Fruit fly (Drosophila melanogaster) whole organism, embryonic: Measurements from ENCODE around the gene Pph13.
A peak's percentile ranks its signal among the peaks of the same experiment; 100 is the strongest.

ENCODE experiments used
- CG10654 ChIP-seq: fragments of 200-800 bp; sonication (Bioruptor generic); optimal IDR thresholded peaks from 2 replicates; lab custom pipeline; 2016; ENCODE audit warnings: missing biosample characterization, missing genetic modification characterization
- CG1233 ChIP-seq: fragments of 200-800 bp; sonication (Bioruptor generic); optimal IDR thresholded peaks from 4 replicates; lab custom pipeline; 2018; ENCODE audit warnings: missing biosample characterization, mild to moderate bottlenecking, missing genetic modification characterization
- CG12769 ChIP-seq: fragments of 200-800 bp; sonication (Bioruptor generic); optimal IDR thresholded peaks from 2 replicates; lab custom pipeline; 2019; ENCODE audit warnings: missing biosample characterization, mild to moderate bottlenecking, missing genetic modification characterization, moderate library complexity
- CG13123 ChIP-seq: fragments of 200-800 bp; sonication (Bioruptor generic); optimal IDR thresholded peaks from 2 replicates; lab custom pipeline; 2016; ENCODE audit warnings: missing biosample characterization, missing genetic modification characterization
- CG17612 ChIP-seq: fragments of 200-800 bp; sonication (Bioruptor generic); IDR thresholded peaks from 2 replicates; pipeline ENCODE4 v1.3.6; 2022; ENCODE audit warnings: missing biosample characterization, missing genetic modification characterization
- CG1832 ChIP-seq: fragments of 200-800 bp; sonication (Bioruptor generic); optimal IDR thresholded peaks from 2 replicates; lab custom pipeline; 2017; ENCODE audit warnings: missing biosample characterization, mild to moderate bottlenecking, missing genetic modification characterization, inconsistent platforms
- CG31441 ChIP-seq: fragments of 200-800 bp; sonication (Bioruptor generic); IDR thresholded peaks from 2 replicates; pipeline ENCODE4 v1.3.6; 2022; ENCODE audit warnings: missing biosample characterization, missing genetic modification characterization
- CG32532 ChIP-seq: fragments of 200-800 bp; sonication (Bioruptor generic); IDR thresholded peaks from 2 replicates; pipeline ENCODE4 v1.3.6; 2022; ENCODE audit warnings: missing biosample characterization, missing genetic modification characterization
- CG4707 ChIP-seq: fragments of 200-800 bp; sonication (Bioruptor generic); optimal IDR thresholded peaks from 2 replicates; lab custom pipeline; 2018; ENCODE audit warnings: missing biosample characterization, mild to moderate bottlenecking, missing genetic modification characterization, moderate library complexity
- CG6654 ChIP-seq: fragments of 200-800 bp; sonication (Bioruptor generic); optimal IDR thresholded peaks from 2 replicates; lab custom pipeline; 2017; ENCODE audit warnings: missing biosample characterization, mild to moderate bottlenecking, missing genetic modification characterization
- CG7745 ChIP-seq: fragments of 200-800 bp; sonication (Bioruptor generic); optimal IDR thresholded peaks from 2 replicates; lab custom pipeline; 2018; ENCODE audit warnings: missing biosample characterization, mild to moderate bottlenecking, missing genetic modification characterization, moderate library complexity
- CG7963 ChIP-seq: fragments of 200-800 bp; sonication (Bioruptor generic); IDR thresholded peaks from 3 replicates; pipeline ENCODE4 v1.3.6; 2022; ENCODE audit warnings: missing biosample characterization, missing genetic modification characterization; ENCODE audit not compliant: partially characterized antibody
- CG9797 ChIP-seq: fragments of 200-800 bp; sonication (Bioruptor generic); optimal IDR thresholded peaks from 3 replicates; lab custom pipeline; 2018; ENCODE audit warnings: missing biosample characterization, mild to moderate bottlenecking, missing genetic modification characterization
- Deaf1 ChIP-seq: fragments of 200-800 bp; optimal IDR thresholded peaks from 3 replicates; lab custom pipeline; 2019; ENCODE audit warnings: missing biosample characterization, mild to moderate bottlenecking, missing genetic modification characterization, moderate library complexity
- Dp ChIP-seq: fragments of 200-800 bp; sonication (Bioruptor generic); optimal IDR thresholded peaks from 2 replicates; lab custom pipeline; 2018; ENCODE audit warnings: missing biosample characterization, mild to moderate bottlenecking, missing genetic modification characterization, moderate library complexity
- Dref ChIP-seq: fragments of 200-800 bp; sonication (Bioruptor generic); IDR thresholded peaks from 2 replicates; pipeline ENCODE4 v1.3.6; 2022; ENCODE audit warnings: missing biosample characterization, missing genetic modification characterization
- Ets65A ChIP-seq: fragments of 200-800 bp; sonication (Bioruptor generic); peaks from one replicate; lab custom pipeline; 2016; ENCODE audit warnings: missing biosample characterization, missing genetic modification characterization
- Hey ChIP-seq: fragments of 200-800 bp; sonication (Bioruptor generic); optimal IDR thresholded peaks from 3 replicates; lab custom pipeline; 2018; ENCODE audit warnings: missing biosample characterization, mild to moderate bottlenecking, missing genetic modification characterization
- MBD-R2 ChIP-seq: fragments of 200-800 bp; sonication (Bioruptor generic); IDR thresholded peaks from 2 replicates; pipeline ENCODE4 v1.3.6; 2022; ENCODE audit warnings: missing biosample characterization, missing genetic modification characterization
- MESR4 ChIP-seq: fragments of 200-800 bp; sonication (Bioruptor generic); optimal IDR thresholded peaks from 2 replicates; lab custom pipeline; 2018; ENCODE audit warnings: missing biosample characterization, mild to moderate bottlenecking, missing genetic modification characterization, moderate library complexity
- Myb ChIP-seq: fragments of 200-800 bp; sonication (Bioruptor generic); optimal IDR thresholded peaks from 2 replicates; lab custom pipeline; 2016; ENCODE audit warnings: missing biosample characterization, missing genetic modification characterization
- Nf-YB ChIP-seq: fragments of 200-800 bp; sonication (Bioruptor generic); optimal IDR thresholded peaks from 3 replicates; lab custom pipeline; 2019; ENCODE audit warnings: missing biosample characterization, mild to moderate bottlenecking, missing genetic modification characterization, moderate library complexity
- Nf-YC ChIP-seq: fragments of 200-800 bp; optimal IDR thresholded peaks from 3 replicates; lab custom pipeline; 2019; ENCODE audit warnings: missing biosample characterization, mild to moderate bottlenecking, missing genetic modification characterization, moderate library complexity
- NfI ChIP-seq: fragments of 200-800 bp; sonication (Bioruptor generic); optimal IDR thresholded peaks from 3 replicates; lab custom pipeline; 2018; ENCODE audit warnings: missing biosample characterization, mild to moderate bottlenecking, missing genetic modification characterization, moderate library complexity
- Oaz ChIP-seq: fragments of 200-800 bp; sonication (Bioruptor generic); IDR thresholded peaks from 2 replicates; pipeline ENCODE4 v1.3.6; 2022; ENCODE audit warnings: missing biosample characterization, missing genetic modification characterization
- Spps ChIP-seq: fragments of 200-800 bp; sonication (Bioruptor generic); optimal IDR thresholded peaks from 2 replicates; lab custom pipeline; 2018; ENCODE audit warnings: missing biosample characterization, mild to moderate bottlenecking, missing genetic modification characterization
- Stat92E ChIP-seq, 3 experiments: fragments of >200 bp in 2 of 3; fragments of 200-800 bp in 1 of 3; sonication (Bioruptor generic) in 1 of 3; optimal IDR thresholded peaks; 2 replicates each; lab custom pipeline; 2017 to 2019; ENCODE audit warnings: missing biosample characterization in 3 of 3, missing genetic modification characterization in 3 of 3, mild to moderate bottlenecking in 1 of 3, moderate library complexity in 1 of 3
- bigmax ChIP-seq: fragments of 200-800 bp; sonication (Bioruptor generic); optimal IDR thresholded peaks from 2 replicates; lab custom pipeline; 2018; ENCODE audit warnings: missing biosample characterization, mild to moderate bottlenecking, missing genetic modification characterization
- cg ChIP-seq: fragments of 200-800 bp; sonication (Bioruptor generic); optimal IDR thresholded peaks from 3 replicates; lab custom pipeline; 2019; ENCODE audit warnings: missing biosample characterization, mild to moderate bottlenecking, missing genetic modification characterization, moderate library complexity
- chinmo ChIP-seq: fragments of 200-800 bp; sonication (Bioruptor generic); IDR thresholded peaks from 4 replicates; pipeline ENCODE4 v1.3.6; 2022; ENCODE audit warnings: missing biosample characterization, missing genetic modification characterization; ENCODE audit not compliant: partially characterized antibody
- da ChIP-seq: fragments of 200-800 bp; sonication (Bioruptor generic); optimal IDR thresholded peaks from 2 replicates; lab custom pipeline; 2016; ENCODE audit warnings: missing biosample characterization, missing genetic modification characterization
- gro ChIP-seq: fragments of 200-800 bp; sonication (Bioruptor generic); optimal IDR thresholded peaks from 2 replicates; lab custom pipeline; 2016; ENCODE audit warnings: missing biosample characterization, missing genetic modification characterization
- h ChIP-seq: fragments of >200 bp; optimal IDR thresholded peaks from 2 replicates; lab custom pipeline; 2017
- her ChIP-seq: fragments of 200-800 bp; sonication (Bioruptor generic); optimal IDR thresholded peaks from 2 replicates; lab custom pipeline; 2016; ENCODE audit warnings: missing biosample characterization, missing genetic modification characterization
- inv ChIP-seq: fragments of 200-800 bp; sonication (Bioruptor generic); IDR thresholded peaks from 2 replicates; pipeline ENCODE4 v1.3.6; 2022; ENCODE audit warnings: missing biosample characterization, missing genetic modification characterization; ENCODE audit not compliant: partially characterized antibody
- nerfin-2 ChIP-seq: fragments of 200-800 bp; sonication (Bioruptor generic); IDR thresholded peaks from 2 replicates; pipeline ENCODE4 v1.3.6; 2022; ENCODE audit warnings: missing biosample characterization, missing genetic modification characterization; ENCODE audit not compliant: partially characterized antibody
- pnt ChIP-seq: fragments of 200-800 bp; sonication (Bioruptor generic); optimal IDR thresholded peaks from 3 replicates; lab custom pipeline; 2016; ENCODE audit warnings: missing biosample characterization, missing genetic modification characterization
- seq ChIP-seq: fragments of 200-800 bp; sonication (Bioruptor generic); IDR thresholded peaks from 2 replicates; pipeline ENCODE4 v1.3.6; 2022; ENCODE audit warnings: missing biosample characterization, missing genetic modification characterization
- shn ChIP-seq: fragments of 200-800 bp; sonication (Bioruptor generic); optimal IDR thresholded peaks from 3 replicates; lab custom pipeline; 2016; ENCODE audit warnings: missing biosample characterization, missing genetic modification characterization
- stc ChIP-seq: fragments of 200-800 bp; sonication (Bioruptor generic); IDR thresholded peaks from 2 replicates; pipeline ENCODE4 v1.3.6; 2022; ENCODE audit warnings: missing biosample characterization, missing genetic modification characterization
- sug ChIP-seq: fragments of 200-800 bp; optimal IDR thresholded peaks from 2 replicates; lab custom pipeline; 2019; ENCODE audit warnings: missing biosample characterization, mild to moderate bottlenecking, missing genetic modification characterization, moderate library complexity
- tgo ChIP-seq: fragments of 200-800 bp; sonication (Bioruptor generic); IDR thresholded peaks from 3 replicates; pipeline ENCODE4 v1.3.6; 2022; ENCODE audit warnings: missing biosample characterization, missing genetic modification characterization
- trem ChIP-seq: fragments of 200-800 bp; optimal IDR thresholded peaks from 3 replicates; lab custom pipeline; 2019; ENCODE audit warnings: missing biosample characterization, mild to moderate bottlenecking, missing genetic modification characterization, moderate library complexity
- unc-4 ChIP-seq: fragments of 200-800 bp; sonication (Bioruptor generic); IDR thresholded peaks from 2 replicates; pipeline ENCODE4 v1.3.6; 2022; ENCODE audit warnings: missing biosample characterization, missing genetic modification characterization; ENCODE audit not compliant: partially characterized antibody

Gene Pph13

DNA sequence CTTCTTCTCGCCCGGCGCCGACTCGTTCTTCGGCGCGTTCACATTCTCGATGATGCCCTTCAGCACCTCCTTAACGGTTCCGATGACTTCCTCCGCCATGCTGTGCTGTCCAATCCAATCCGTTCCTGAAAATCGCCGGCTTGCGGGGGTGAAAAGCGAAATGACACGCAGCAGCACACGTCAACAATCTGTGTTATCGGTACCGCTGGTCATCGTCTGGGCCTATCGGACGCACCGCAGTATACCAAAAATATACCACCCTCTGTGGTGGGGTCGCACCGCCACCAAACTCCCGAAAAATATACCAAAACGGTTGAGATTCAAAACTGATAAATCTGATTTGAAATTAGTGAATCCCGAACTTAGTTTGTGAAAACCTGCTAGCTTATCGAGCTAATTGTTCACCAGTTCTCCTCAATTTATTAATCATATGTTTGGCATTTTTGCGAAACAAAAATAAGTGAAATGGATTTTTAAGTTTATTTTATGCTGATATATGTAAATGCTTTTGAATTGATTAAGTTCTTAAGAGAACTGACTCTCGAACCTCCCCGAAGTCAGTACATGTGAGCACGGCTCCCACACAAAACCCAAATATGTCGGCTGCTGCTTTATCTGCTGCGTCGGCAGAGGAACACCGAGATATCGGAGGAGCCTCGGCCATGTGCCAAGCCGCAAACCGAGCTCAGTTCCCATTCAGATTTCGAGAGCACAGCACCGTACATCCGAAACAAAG is 32.7 kb upstream of the Pph13 start, which contains the start of the genes Spp and nAChRbeta3 (continued):
- TF ChIP-seq CG17612 (GFP tag; lab: Robert Waterston, UW) (no peak), pnt (GFP tag; lab: Kevin White, UChicago) (no peak), CG32532 (GFP tag; lab: Robert Waterston, UW) (0 out of 2 replicates have a peak, but pooled peaks have one; percentile 27), her (no peak), stc (no peak), CG12769 (tag; lab: Kevin White, UChicago) (no peak), shn (GFP tag; lab: Kevin White, UChicago) (no peak), CG6654 (GFP tag; lab: Kevin White, UChicago) (no peak), Dref (GFP tag; lab: Robert Waterston, UW) (peak; percentile 77), bigmax (GFP tag; lab: Kevin White, UChicago) (no peak), da (GFP tag; lab: Kevin White, UChicago) (no peak), nerfin-2 (GFP tag; lab: Robert Waterston, UW) (peak; percentile 51; the same call in 1 of the 2 replicates), Stat92E (GFP tag; optimal IDR thresholded peaks at IDR 0.05; lab: Kevin White, UChicago) (peak in 1 of 3 experiments; percentile 3), CG13123 (GFP tag; lab: Kevin White, UChicago) (no peak), CG7745 (tag; lab: Kevin White, UChicago) (no peak), MESR4 (GFP tag; lab: Kevin White, UChicago) (peak; percentile 89), Oaz (GFP tag; lab: Robert Waterston, UW) (no peak), NfI (GFP tag; lab: Kevin White, UChicago) (no peak), CG7963 (GFP tag; lab: Robert Waterston, UW) (0 out of 3 replicates have a peak, but pooled peaks have one; percentile 25), seq (GFP tag; lab: Robert Waterston, UW) (no peak), Myb (GFP tag; lab: Kevin White, UChicago) (peak; percentile 98), sug (tag; lab: Kevin White, UChicago) (peak; percentile 56), tgo (GFP tag; lab: Robert Waterston, UW) (no peak), trem (peak; percentile 33), unc-4 (peak; percentile 61), inv (GFP tag; lab: Robert Waterston, UW) (peak; percentile 22; the same call in 1 of the 2 replicates), CG1233 (GFP tag; lab: Kevin White, UChicago) (no peak), Spps (tag; lab: Kevin White, UChicago) (no peak), CG31441 (GFP tag; lab: Robert Waterston, UW) (no peak), CG4707 (GFP tag; lab: Kevin White, UChicago) (no peak), CG9797 (peak; percentile 79), Hey (tag; lab: Kevin White, UChicago) (no peak), MBD-R2 (GFP tag; lab: Robert Waterston, UW) (peak; percentile 62), CG10654 (GFP tag; lab: Kevin White, UChicago) (no peak), chinmo (GFP tag; lab: Robert Waterston, UW) (peak; percentile 59; the same call in 1 of the 4 replicates)

DNA sequence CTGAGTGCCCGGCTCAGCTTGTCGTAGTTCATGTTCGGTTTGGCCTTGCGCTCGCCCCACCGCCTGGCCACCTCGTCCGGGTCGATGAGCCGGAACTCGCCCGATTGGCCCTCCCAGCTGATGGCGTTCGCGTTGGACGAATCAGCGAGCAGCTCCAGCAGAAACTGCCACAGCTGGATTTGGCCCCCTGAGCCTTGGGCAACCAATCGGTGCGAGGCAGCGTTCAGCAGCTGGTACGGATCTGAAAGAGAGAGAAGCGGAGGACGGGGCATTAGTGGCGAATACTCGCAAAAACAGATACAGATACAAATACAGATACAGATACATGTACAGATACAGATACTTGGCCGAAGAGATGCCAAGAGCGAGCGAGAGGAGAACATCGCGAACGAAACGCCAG is 29.3 kb upstream of the Pph13 start:
- TF ChIP-seq Nf-YC (tag; lab: Kevin White, UChicago) (peak; percentile 96), cg (GFP tag; lab: Kevin White, UChicago) (peak; percentile 36), h (no peak), Ets65A (GFP tag; lab: Kevin White, UChicago) (peak; percentile 61), gro (GFP tag; lab: Kevin White, UChicago) (no peak), Nf-YB (GFP tag; lab: Kevin White, UChicago) (peak; percentile 93), CG1832 (GFP tag; lab: Kevin White, UChicago) (peak; percentile 18), Deaf1 (tag; lab: Kevin White, UChicago) (peak; percentile 33), chinmo (GFP tag; lab: Robert Waterston, UW) (0 out of 4 replicates have a peak, but pooled peaks have one; percentile 13), Dp (GFP tag; lab: Kevin White, UChicago) (no peak)
